Fruit fly (Drosophila melanogaster): Measurements from ENCODE around the gene CG9286.

CG9286 gene

dm6 chr3R:13796071-13796470 is 15.3 kb downstream of the CG9286 start (continued):
- TF ChIP-seq CG8319 (GFP tag; optimal IDR thresholded peaks at IDR 0.05) (peak; percentile 47), lz (GFP tag; optimal IDR thresholded peaks at IDR 0.05) (peak; percentile 78), CG16779 (tag; optimal IDR thresholded peaks at IDR 0.05) (peak; percentile 20), Ets21C (GFP tag; optimal IDR thresholded peaks at IDR 0.05) (peak; percentile 57), CG6163 (GFP tag; IDR thresholded peaks at IDR 0.05) (peak; percentile 59), fd59A (GFP tag; optimal IDR thresholded peaks at IDR 0.05) (no peak), achi (GFP tag; optimal IDR thresholded peaks at IDR 0.05) (peak; percentile 81), ss (GFP tag; optimal IDR thresholded peaks at IDR 0.05) (no peak), eg (GFP tag; IDR thresholded peaks at IDR 0.05) (peak; percentile 67), CG31627 (GFP tag; optimal IDR thresholded peaks at IDR 0.05) (peak; percentile 61), Smox (GFP tag; optimal IDR thresholded peaks at IDR 0.05) (peak; percentile 83), cyc (GFP tag; optimal IDR thresholded peaks at IDR 0.05) (peak; percentile 80), Lpt (GFP tag; optimal IDR thresholded peaks at IDR 0.05) (peak; percentile 57), Eip93F (GFP tag; optimal IDR thresholded peaks at IDR 0.05) (peak; percentile 59), Hr4 (GFP tag; optimal IDR thresholded peaks at IDR 0.05) (peak; percentile 72), CG6808 (GFP tag; optimal IDR thresholded peaks at IDR 0.05) (no peak), CG1621 (tag; optimal IDR thresholded peaks at IDR 0.05) (no peak)

- TF ChIP-seq CG1621 (tag; optimal IDR thresholded peaks at IDR 0.05) (no peak), CG7368 (GFP tag; optimal IDR thresholded peaks at IDR 0.05) (no peak), Lpt (GFP tag; optimal IDR thresholded peaks at IDR 0.05) (peak; percentile 6), Ets21C (GFP tag; optimal IDR thresholded peaks at IDR 0.05) (no peak), esn (GFP tag; optimal IDR thresholded peaks at IDR 0.05) (no peak), topi (GFP tag; optimal IDR thresholded peaks at IDR 0.05) (no peak), eg (GFP tag; IDR thresholded peaks at IDR 0.05) (no peak), CG8632 (GFP tag; optimal IDR thresholded peaks at IDR 0.05) (no peak), Blimp-1 (GFP tag; optimal IDR thresholded peaks at IDR 0.05) (no peak), CG6792 (GFP tag; optimal IDR thresholded peaks at IDR 0.05) (no peak), fkh (GFP tag; optimal IDR thresholded peaks at IDR 0.05) (peak; percentile 1)
Measured at dm6 chr3R:13796607-13797246, 16.0 kb downstream of the CG9286 start.

DNA sequence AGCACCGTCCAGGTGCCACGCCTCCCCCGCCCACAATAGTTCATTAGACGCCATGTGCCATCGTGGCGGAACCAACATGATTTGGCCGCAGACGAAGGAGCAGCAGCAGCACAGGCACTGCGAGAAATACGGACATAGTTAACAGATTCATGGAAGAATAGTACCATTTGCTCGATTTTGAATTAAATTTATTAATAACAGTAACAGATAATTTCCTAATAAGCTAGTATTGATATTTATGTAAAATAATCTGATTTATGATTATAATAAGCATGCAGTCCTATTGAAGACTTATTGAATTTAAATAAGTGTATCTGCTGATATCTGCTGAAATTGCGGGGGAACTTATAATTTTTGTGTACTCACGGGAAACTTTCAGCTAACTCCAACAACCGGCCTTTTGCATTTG is 16.5 kb downstream of the CG9286 start:
- no peak for TF ChIP-seq CG11902 (GFP tag; optimal IDR thresholded peaks at IDR 0.05)
- peak; percentile 60 for TF ChIP-seq CG3919 (GFP tag; optimal IDR thresholded peaks at IDR 0.05)
- peak; percentile 45 for TF ChIP-seq CG10631 (GFP tag; optimal IDR thresholded peaks at IDR 0.05)
- peak; percentile 84 for TF ChIP-seq Hr4 (GFP tag; optimal IDR thresholded peaks at IDR 0.05)
- no peak for TF ChIP-seq CG34406 (GFP tag; optimal IDR thresholded peaks at IDR 0.05)
- no peak for TF ChIP-seq Sox15 (GFP tag; optimal IDR thresholded peaks at IDR 0.05)
- TF ChIP-seq Met (GFP tag; optimal IDR thresholded peaks at IDR 0.05), result no peak
- peak; percentile 68 for TF ChIP-seq CG4318 (GFP tag; optimal IDR thresholded peaks at IDR 0.05)
- no peak for TF ChIP-seq CG6854 (GFP tag; optimal IDR thresholded peaks at IDR 0.05)
- TF ChIP-seq Lpt (GFP tag; optimal IDR thresholded peaks at IDR 0.05), result peak; percentile 54
- no peak for TF ChIP-seq CG1621 (tag; optimal IDR thresholded peaks at IDR 0.05)
- no peak for TF ChIP-seq CG6808 (GFP tag; optimal IDR thresholded peaks at IDR 0.05)
- TF ChIP-seq pdm3 (GFP tag; optimal IDR thresholded peaks at IDR 0.05), result peak; percentile 38
- no peak for TF ChIP-seq lz (GFP tag; optimal IDR thresholded peaks at IDR 0.05)
- TF ChIP-seq CG3032 (tag; optimal IDR thresholded peaks at IDR 0.05), result no peak
- TF ChIP-seq Ets21C (GFP tag; optimal IDR thresholded peaks at IDR 0.05), result no peak
- TF ChIP-seq CG6163 (GFP tag; IDR thresholded peaks at IDR 0.05), result no peak; the same call in 2 of the 3 replicates
- TF ChIP-seq esn (GFP tag; optimal IDR thresholded peaks at IDR 0.05), result no peak
- TF ChIP-seq Eip93F (GFP tag; optimal IDR thresholded peaks at IDR 0.05), result no peak
- no peak for TF ChIP-seq vri (GFP tag; optimal IDR thresholded peaks at IDR 0.05)
- TF ChIP-seq svp (GFP tag), result no peak
- peak; percentile 0 for TF ChIP-seq CG31627 (GFP tag; optimal IDR thresholded peaks at IDR 0.05)
- peak; percentile 45 for TF ChIP-seq OdsH (GFP tag; optimal IDR thresholded peaks at IDR 0.05)
- peak; percentile 82 for TF ChIP-seq CG8119 (GFP tag; IDR thresholded peaks at IDR 0.05)
- TF ChIP-seq Sox102F (GFP tag; optimal IDR thresholded peaks at IDR 0.05), result no peak
- no peak for TF ChIP-seq Smox (GFP tag; optimal IDR thresholded peaks at IDR 0.05)
- peak; percentile 81 for TF ChIP-seq CG15336 (GFP tag; IDR thresholded peaks at IDR 0.05)
- no peak for TF ChIP-seq dsx (GFP tag; optimal IDR thresholded peaks at IDR 0.05; ENCODE audit: poor library complexity, severe bottlenecking)
- no peak for TF ChIP-seq fd59A (GFP tag; optimal IDR thresholded peaks at IDR 0.05)
- peak; percentile 30 for TF ChIP-seq CG11762 (GFP tag; optimal IDR thresholded peaks at IDR 0.05; ENCODE audit: insufficient read depth)
- no peak for TF ChIP-seq CG8632 (GFP tag; optimal IDR thresholded peaks at IDR 0.05)
- peak; percentile 29 for TF ChIP-seq net (GFP tag; optimal IDR thresholded peaks at IDR 0.05)
- TF ChIP-seq fkh (GFP tag; optimal IDR thresholded peaks at IDR 0.05), result no peak
- peak; percentile 20 for TF ChIP-seq Sox14 (GFP tag; optimal IDR thresholded peaks at IDR 0.05)
- TF ChIP-seq ss (GFP tag; optimal IDR thresholded peaks at IDR 0.05), result no peak
- peak; percentile 32 for TF ChIP-seq achi (GFP tag; optimal IDR thresholded peaks at IDR 0.05)
- TF ChIP-seq CG7368 (GFP tag; optimal IDR thresholded peaks at IDR 0.05), result no peak
